Fruit fly (Drosophila melanogaster): Measurements from ENCODE around the gene Tlk.
"Not testable (repeated sequence)": the region's sequence is repeated elsewhere in the genome, so short reads cannot be mapped to it uniquely, and the experiment has no call there.

DNA sequence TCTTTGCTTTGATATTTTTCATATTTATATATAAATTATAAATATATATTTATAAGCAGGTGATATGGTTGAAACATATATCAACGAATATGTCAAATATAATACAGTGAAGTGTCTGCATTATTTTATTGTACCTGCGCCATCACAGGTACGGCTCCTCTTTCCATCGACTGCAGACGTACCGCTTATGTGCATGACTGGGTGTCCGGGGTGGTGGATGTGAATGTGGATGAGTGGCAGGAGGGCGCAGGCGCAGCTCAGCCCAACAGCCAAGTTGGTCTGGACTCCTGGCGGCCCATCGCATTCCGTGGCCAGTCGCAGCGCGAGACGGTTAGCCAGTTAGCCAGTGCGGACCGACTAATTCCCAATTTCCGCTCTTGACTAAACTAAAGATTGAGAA is 73.1 kb downstream of the Tlk start, which contains the start of gene Crg-1:
- not testable (repeated sequence) for TF ChIP-seq CG8478, CTCF (optimal IDR thresholded peaks at IDR 0.05)

Data from S2 (cell line).